Fruit fly (Drosophila melanogaster): ENCODE data around the gene CG46525.

The CG46525 gene

dm6 chr3L:17495266-17495961 lies 20.4 kb downstream of the CG46525 start (continued):
- TF ChIP-seq lola (GFP tag; optimal IDR thresholded peaks at IDR 0.05) = peak in 1 of 3 experiments; percentile 58
- TF ChIP-seq CG1024 (GFP tag; IDR thresholded peaks at IDR 0.05) = 0 out of 2 replicates have a peak, but pooled peaks have one; percentile 16
- TF ChIP-seq Elba2 (GFP tag; optimal IDR thresholded peaks at IDR 0.05) = no peak
- TF ChIP-seq sob (GFP tag; IDR thresholded peaks at IDR 0.05) = no peak
- no peak for TF ChIP-seq CG12104 (GFP tag; optimal IDR thresholded peaks at IDR 0.05)
- TF ChIP-seq CG4854 (GFP tag; optimal IDR thresholded peaks at IDR 0.05) = no peak
- no peak for TF ChIP-seq bigmax (GFP tag; optimal IDR thresholded peaks at IDR 0.05)
- no peak for TF ChIP-seq Ada2b (GFP tag; IDR thresholded peaks at IDR 0.05)
- TF ChIP-seq CG7963 (GFP tag; IDR thresholded peaks at IDR 0.05; ENCODE audit: partially characterized antibody) = no peak
- peak; percentile 45 for TF ChIP-seq CG2678 (tag; optimal IDR thresholded peaks at IDR 0.05)
- no peak for TF ChIP-seq psq (GFP tag; optimal IDR thresholded peaks at IDR 0.05)
- no peak for TF ChIP-seq seq (GFP tag; IDR thresholded peaks at IDR 0.05)
- TF ChIP-seq pnt (GFP tag; optimal IDR thresholded peaks at IDR 0.05) = peak; percentile 38
- peak; percentile 4 for TF ChIP-seq CG30403 (GFP tag; optimal IDR thresholded peaks at IDR 0.05)
- TF ChIP-seq CG18011 (GFP tag; optimal IDR thresholded peaks at IDR 0.05) = no peak
- TF ChIP-seq CG13123 (GFP tag; optimal IDR thresholded peaks at IDR 0.05) = no peak
- TF ChIP-seq cg (GFP tag; optimal IDR thresholded peaks at IDR 0.05) = peak; percentile 71
- no peak for TF ChIP-seq Deaf1 (tag; optimal IDR thresholded peaks at IDR 0.05)
- TF ChIP-seq CG14860 (GFP tag; IDR thresholded peaks at IDR 0.05; ENCODE audit: partially characterized antibody) = no peak
- no peak for TF ChIP-seq MTF-1 (GFP tag; optimal IDR thresholded peaks at IDR 0.05; ENCODE audit: borderline replicate concordance)
- no peak for TF ChIP-seq Hmx (GFP tag; optimal IDR thresholded peaks at IDR 0.05)
- no peak for TF ChIP-seq Myb (GFP tag; optimal IDR thresholded peaks at IDR 0.05)
- TF ChIP-seq gsb (GFP tag; IDR thresholded peaks at IDR 0.05) = no peak
- 0 out of 2 replicates have a peak, but pooled peaks have one; percentile 15 for TF ChIP-seq danr (GFP tag; IDR thresholded peaks at IDR 0.05)
- peak; percentile 46; the same call in 1 of the 2 replicates for TF ChIP-seq vvl (GFP tag; IDR thresholded peaks at IDR 0.05)
- no peak for TF ChIP-seq Six4 (GFP tag; optimal IDR thresholded peaks at IDR 0.05)
- no peak for TF ChIP-seq CG12769 (tag; optimal IDR thresholded peaks at IDR 0.05)
- no peak for TF ChIP-seq br (optimal IDR thresholded peaks at IDR 0.05)
- no peak for TF ChIP-seq Bdp1 (GFP tag; optimal IDR thresholded peaks at IDR 0.05)
- TF ChIP-seq E2f2 (GFP tag; IDR thresholded peaks at IDR 0.05) = peak; percentile 13; the same call in 1 of the 2 replicates
- TF ChIP-seq CG18764 (GFP tag; optimal IDR thresholded peaks at IDR 0.05) = no peak
- TF ChIP-seq CG12299 (tag; optimal IDR thresholded peaks at IDR 0.05) = no peak
- no peak for TF ChIP-seq CG32767 (GFP tag; IDR thresholded peaks at IDR 0.05)
- peak; percentile 44 for TF ChIP-seq Oli (tag; optimal IDR thresholded peaks at IDR 0.05)
- peak; percentile 77 for TF ChIP-seq pros (GFP tag; optimal IDR thresholded peaks at IDR 0.05)
- no peak for TF ChIP-seq CG15514 (GFP tag; optimal IDR thresholded peaks at IDR 0.05)
- TF ChIP-seq sima (GFP tag; optimal IDR thresholded peaks at IDR 0.05) = no peak
- TF ChIP-seq hb (GFP tag; IDR thresholded peaks at IDR 0.05; ENCODE audit: partially characterized antibody) = no peak
- TF ChIP-seq dmrt11E (tag; optimal IDR thresholded peaks at IDR 0.05) = peak; percentile 56
- no peak for TF ChIP-seq Fer2 (tag; optimal IDR thresholded peaks at IDR 0.05)
- no peak for TF ChIP-seq gsb-n (tag; optimal IDR thresholded peaks at IDR 0.05)
- no peak for TF ChIP-seq esg (GFP tag; conservative IDR thresholded peaks at IDR 0.05)
- TF ChIP-seq CHES-1-like (GFP tag; optimal IDR thresholded peaks at IDR 0.05) = no peak
- peak; percentile 29; the same call in 1 of the 2 replicates for TF ChIP-seq lmd (GFP tag; IDR thresholded peaks at IDR 0.05)
- TF ChIP-seq CG11398 (GFP tag; optimal IDR thresholded peaks at IDR 0.05) = no peak
- TF ChIP-seq Neu2 (GFP tag; optimal IDR thresholded peaks at IDR 0.05; ENCODE audit: borderline replicate concordance) = no peak
- TF ChIP-seq sim (GFP tag; IDR thresholded peaks at IDR 0.05) = 0 out of 2 replicates have a peak, but pooled peaks have one; percentile 33
- peak; percentile 53 for TF ChIP-seq fd96Cb (tag; optimal IDR thresholded peaks at IDR 0.05)
- no peak for TF ChIP-seq vnd (GFP tag; IDR thresholded peaks at IDR 0.05; ENCODE audit: partially characterized antibody)
- TF ChIP-seq Gsc (GFP tag; IDR thresholded peaks at IDR 0.05) = no peak
